Fruit fly (Drosophila melanogaster) whole organism, adult: Measurements from ENCODE around the gene RhoGAP71E.

Experiments used
- CG11617 ChIP-seq: fragments of 200-800 bp; sonication (Bioruptor generic); optimal IDR thresholded peaks from 2 replicates; lab custom pipeline; 2017; ENCODE audit warnings: mild to moderate bottlenecking, missing biosample characterization, missing genetic modification reagents, missing genetic modification characterization
- CG12768 ChIP-seq: fragments of 200-800 bp; sonication (Bioruptor generic); optimal IDR thresholded peaks from 2 replicates; lab custom pipeline; 2017; ENCODE audit warnings: missing biosample characterization, missing genetic modification characterization, mild to moderate bottlenecking, moderate library complexity, missing genetic modification reagents
- CG14711 ChIP-seq: fragments of 200-800 bp; sonication (Bioruptor generic); optimal IDR thresholded peaks from 2 replicates; lab custom pipeline; 2018; ENCODE audit warnings: missing biosample characterization, mild to moderate bottlenecking, missing genetic modification characterization, moderate library complexity
- CG1620 ChIP-seq: fragments of 200-800 bp; sonication (Bioruptor generic); optimal IDR thresholded peaks from 2 replicates; lab custom pipeline; 2016; ENCODE audit warnings: missing biosample characterization, missing genetic modification characterization
- CG33017 ChIP-seq: fragments of 200-800 bp; sonication (Bioruptor generic); optimal IDR thresholded peaks from 2 replicates; lab custom pipeline; 2018; ENCODE audit warnings: missing biosample characterization, mild to moderate bottlenecking, missing genetic modification characterization, moderate library complexity
- CG5204 ChIP-seq: fragments of 200-800 bp; sonication (Bioruptor generic); optimal IDR thresholded peaks from 2 replicates; lab custom pipeline; 2016; ENCODE audit warnings: missing biosample characterization, missing genetic modification characterization
- CG7045 ChIP-seq: fragments of 200-800 bp; sonication (Bioruptor generic); optimal IDR thresholded peaks from 2 replicates; lab custom pipeline; 2017; ENCODE audit warnings: missing biosample characterization, mild to moderate bottlenecking, missing genetic modification characterization
- CG7101 ChIP-seq: fragments of 200-800 bp; sonication (Bioruptor generic); optimal IDR thresholded peaks from 2 replicates; lab custom pipeline; 2018; ENCODE audit warnings: missing biosample characterization, mild to moderate bottlenecking, missing genetic modification characterization, moderate library complexity
- Clk ChIP-seq: fragments of 200-800 bp; sonication (Bioruptor generic); optimal IDR thresholded peaks from 2 replicates; lab custom pipeline; 2017; ENCODE audit warnings: missing biosample characterization, missing genetic modification characterization
- Crg-1 ChIP-seq: fragments of 200-800 bp; sonication (Bioruptor generic); optimal IDR thresholded peaks from 2 replicates; lab custom pipeline; 2016; ENCODE audit warnings: missing biosample characterization, missing genetic modification characterization
- Hr96 ChIP-seq: fragments of 200-800 bp; sonication (Bioruptor generic); optimal IDR thresholded peaks from 2 replicates; lab custom pipeline; 2016; ENCODE audit warnings: missing biosample characterization, missing genetic modification characterization
- Mnt ChIP-seq: fragments of 200-800 bp; sonication (Bioruptor generic); optimal IDR thresholded peaks from 2 replicates; lab custom pipeline; 2016; ENCODE audit warnings: missing biosample characterization, mild to moderate bottlenecking, missing genetic modification characterization
- bab1 ChIP-seq: fragments of 200-800 bp; sonication (Bioruptor generic); optimal IDR thresholded peaks from 3 replicates; lab custom pipeline; 2019; ENCODE audit warnings: missing biosample characterization, mild to moderate bottlenecking, missing genetic modification characterization, moderate library complexity
- cic ChIP-seq: fragments of 200-800 bp; sonication (Bioruptor generic); optimal IDR thresholded peaks from 2 replicates; lab custom pipeline; 2017; ENCODE audit warnings: missing biosample characterization, mild to moderate bottlenecking, missing genetic modification characterization, moderate library complexity
- cnc ChIP-seq, 2 experiments: fragments of >200 bp; optimal IDR thresholded peaks; 2 replicates each; lab custom pipeline; 2017
- kay ChIP-seq: fragments of 200-800 bp; sonication (Bioruptor generic); peaks from one replicate; lab custom pipeline; 2016; ENCODE audit warnings: missing biosample characterization, missing genetic modification characterization, borderline replicate concordance
- ovo ChIP-seq: fragments of 200-800 bp; sonication (Bioruptor generic); optimal IDR thresholded peaks from 2 replicates; lab custom pipeline; 2016; ENCODE audit warnings: missing biosample characterization, missing genetic modification characterization
- pad ChIP-seq: fragments of 200-800 bp; sonication (Bioruptor generic); optimal IDR thresholded peaks from 3 replicates; lab custom pipeline; 2017; ENCODE audit warnings: missing biosample characterization, missing genetic modification characterization, mild to moderate bottlenecking, moderate library complexity, missing genetic modification reagents
- tj ChIP-seq: fragments of 200-800 bp; sonication (Bioruptor generic); optimal IDR thresholded peaks from 3 replicates; lab custom pipeline; 2017; ENCODE audit warnings: missing biosample characterization, mild to moderate bottlenecking, missing genetic modification characterization, moderate library complexity
- toe ChIP-seq: fragments of 200-800 bp; sonication (Bioruptor generic); optimal IDR thresholded peaks from 2 replicates; lab custom pipeline; 2016; ENCODE audit warnings: missing biosample characterization, missing genetic modification characterization

RhoGAP71E gene

DNA sequence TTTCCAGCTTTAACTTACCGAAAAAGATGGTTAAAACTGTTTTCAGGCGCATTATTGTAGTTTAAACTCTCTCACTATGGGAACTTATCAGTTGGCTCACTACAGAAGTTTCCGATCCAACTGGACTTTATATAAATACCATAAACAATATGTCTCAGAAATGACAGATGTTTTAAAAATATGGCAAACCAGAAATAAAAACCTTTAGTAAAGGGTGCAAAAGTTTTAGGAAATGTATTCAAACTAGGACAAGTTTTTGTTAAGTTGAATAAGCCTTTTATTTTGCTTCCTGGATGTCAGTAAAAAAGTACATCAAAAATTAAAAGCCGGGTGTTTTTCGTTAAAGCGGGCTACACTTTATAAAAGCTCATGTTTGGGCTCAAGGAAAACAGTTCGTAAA, 60.9 kb downstream of the RhoGAP71E start, which contains the start of the genes Eig71Ea and Eig71Eb:
Gene Eig71Ea (minus strand): TSS at position 101 of the 400 bp plus-strand sequence.
Gene Eig71Eb (plus strand): TSS at position 376 of the 400 bp plus-strand sequence.
- TF ChIP-seq CG11617 (no peak), tj (GFP tag; lab: Kevin White, UChicago) (no peak), ovo (GFP tag; lab: Kevin White, UChicago) (no peak), toe (GFP tag; lab: Kevin White, UChicago) (no peak), CG1620 (GFP tag; lab: Kevin White, UChicago) (no peak)

dm6 chr3L:15650552-15650951, 61.9 kb downstream of the RhoGAP71E start, which contains the start of gene CG43084:
Gene CG43084 (plus strand): TSS chr3L:15650852.
- TF ChIP-seq toe (GFP tag; lab: Kevin White, UChicago) (no peak), CG5204 (GFP tag; lab: Kevin White, UChicago) (no peak), kay (GFP tag; lab: Kevin White, UChicago) (no peak), CG14711 (tag; lab: Kevin White, UChicago) (no peak), bab1 (no peak), pad (no peak), CG12768 (GFP tag; lab: Kevin White, UChicago) (no peak), cic (GFP tag; lab: Kevin White, UChicago) (no peak)

DNA sequence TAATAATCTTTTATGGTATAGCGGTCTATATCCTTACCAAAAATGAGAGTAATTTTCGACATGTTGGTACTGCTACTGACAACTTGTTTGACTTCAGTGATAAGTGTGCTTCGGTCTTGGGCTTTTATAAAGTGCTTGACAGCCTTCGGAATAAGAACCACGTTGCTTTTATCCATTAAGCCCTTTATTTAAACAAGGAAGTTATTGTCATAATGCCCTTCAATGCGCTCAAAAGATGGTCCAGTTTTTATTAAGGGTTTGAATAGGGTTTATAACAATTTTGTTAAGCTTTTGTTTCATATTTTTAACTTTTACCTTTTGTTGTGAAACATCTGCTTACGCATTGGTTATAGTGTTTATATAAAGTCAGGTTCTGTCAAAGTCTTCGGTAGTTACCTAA, 63.5 kb downstream of the RhoGAP71E start, which contains the start of the genes Eig71Ec and Eig71Ed:
Gene Eig71Ec (minus strand): TSS at position 101 of the 400 bp plus-strand sequence.
Gene Eig71Ed (plus strand): TSS at position 384 of the 400 bp plus-strand sequence.
- no peak for TF ChIP-seq tj (GFP tag; lab: Kevin White, UChicago)
- TF ChIP-seq CG7045 (GFP tag; lab: Kevin White, UChicago), result no peak
- no peak for TF ChIP-seq Clk (GFP tag; lab: Kevin White, UChicago)
- no peak for TF ChIP-seq CG1620 (GFP tag; lab: Kevin White, UChicago)
- TF ChIP-seq cic (GFP tag; lab: Kevin White, UChicago), result no peak
- no peak for TF ChIP-seq pad
- no peak for TF ChIP-seq ovo (GFP tag; lab: Kevin White, UChicago)
- no peak for TF ChIP-seq Mnt (GFP tag; lab: Kevin White, UChicago)
- TF ChIP-seq CG7101 (tag; lab: Kevin White, UChicago), result no peak
- no peak for TF ChIP-seq CG11617
- no peak for TF ChIP-seq CG12768 (GFP tag; lab: Kevin White, UChicago)
- TF ChIP-seq Crg-1 (GFP tag; lab: Kevin White, UChicago), result no peak
- no peak for TF ChIP-seq Hr96 (GFP tag; lab: Kevin White, UChicago)
- TF ChIP-seq bab1, result no peak
- TF ChIP-seq kay (GFP tag; lab: Kevin White, UChicago), result no peak
- TF ChIP-seq CG14711 (tag; lab: Kevin White, UChicago), result no peak
- TF ChIP-seq CG5204 (GFP tag; lab: Kevin White, UChicago), result no peak
- TF ChIP-seq CG33017 (tag; lab: Kevin White, UChicago), result no peak

DNA sequence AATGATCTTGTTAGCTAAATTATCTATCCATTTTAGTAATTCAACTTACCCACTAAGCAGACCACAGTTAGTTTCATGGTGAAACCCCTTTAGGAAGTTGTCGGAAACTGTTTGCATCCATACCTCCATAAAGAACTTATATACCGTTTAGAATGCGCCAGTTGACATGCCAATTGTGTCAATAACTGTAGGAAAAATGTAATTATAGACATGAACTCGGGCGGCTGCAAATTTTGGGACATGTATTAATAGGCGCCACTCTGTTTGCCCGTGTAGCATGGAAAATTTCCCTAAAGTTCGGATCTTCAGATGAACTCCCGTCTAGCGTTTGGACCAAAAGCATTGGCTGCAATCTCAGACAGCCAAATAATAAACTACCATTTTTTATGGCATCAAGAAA, 67.2 kb downstream of the RhoGAP71E start, which contains the start of gene Eig71Ee:
Gene Eig71Ee (minus strand): TSS at position 101 of the 400 bp plus-strand sequence.
- TF ChIP-seq toe (GFP tag; lab: Kevin White, UChicago) (no peak), Clk (GFP tag; lab: Kevin White, UChicago) (no peak), cnc (optimal IDR thresholded peaks at IDR 0.05; lab: Kevin White, UChicago) (no peak), CG7045 (GFP tag; lab: Kevin White, UChicago) (no peak), CG1620 (GFP tag; lab: Kevin White, UChicago) (no peak), CG11617 (no peak), CG12768 (GFP tag; lab: Kevin White, UChicago) (no peak), CG7101 (tag; lab: Kevin White, UChicago) (no peak), tj (GFP tag; lab: Kevin White, UChicago) (no peak), bab1 (no peak), CG5204 (GFP tag; lab: Kevin White, UChicago) (no peak), Mnt (GFP tag; lab: Kevin White, UChicago) (no peak), Crg-1 (GFP tag; lab: Kevin White, UChicago) (no peak), ovo (GFP tag; lab: Kevin White, UChicago) (no peak)

dm6 chr3L:15657290-15657689, 68.6 kb downstream of the RhoGAP71E start, which contains the start of the genes Eig71Ef and Eig71Eg:
Gene Eig71Ef (minus strand): TSS chr3L:15657390.
Gene Eig71Eg (plus strand): TSS chr3L:15657628.
- TF ChIP-seq kay (GFP tag; lab: Kevin White, UChicago), result no peak
- TF ChIP-seq CG1620 (GFP tag; lab: Kevin White, UChicago), result no peak
- no peak for TF ChIP-seq Crg-1 (GFP tag; lab: Kevin White, UChicago)
- no peak for TF ChIP-seq toe (GFP tag; lab: Kevin White, UChicago)
- TF ChIP-seq bab1, result no peak
- TF ChIP-seq CG12768 (GFP tag; lab: Kevin White, UChicago), result no peak
- no peak for TF ChIP-seq cic (GFP tag; lab: Kevin White, UChicago)
- no peak for TF ChIP-seq CG7045 (GFP tag; lab: Kevin White, UChicago)
- no peak for TF ChIP-seq pad
- TF ChIP-seq tj (GFP tag; lab: Kevin White, UChicago), result no peak
- no peak for TF ChIP-seq Mnt (GFP tag; lab: Kevin White, UChicago)
- no peak for TF ChIP-seq CG5204 (GFP tag; lab: Kevin White, UChicago)
- TF ChIP-seq Hr96 (GFP tag; lab: Kevin White, UChicago), result no peak
